Worm (Caenorhabditis elegans) whole organism, young adult: ENCODE results near the gene C07G1.15.

Experiments used
- ceh-79 ChIP-seq: sonication (generic microtip); optimal IDR thresholded peaks from 2 replicates; lab custom pipeline; 2017; ENCODE audit warnings: mild to moderate bottlenecking, missing genetic modification characterization, missing compliant biosample characterization
- ets-4 ChIP-seq: fragments of 200-800 bp; sonication (Bioruptor generic); optimal IDR thresholded peaks from 2 replicates; lab custom pipeline; 2018; ENCODE audit warnings: mild to moderate bottlenecking, missing genetic modification characterization, missing compliant biosample characterization
- lag-1 ChIP-seq: fragments of 200-800 bp; sonication (Bioruptor generic); IDR thresholded peaks from 2 replicates; pipeline ENCODE4 v1.3.6; 2022; ENCODE audit warnings: missing genetic modification reagents, missing genetic modification characterization, missing compliant biosample characterization
- unc-62 ChIP-seq: fragments of 150-350 bp; optimal IDR thresholded peaks from 2 replicates; lab custom pipeline; 2014; ENCODE audit warnings: missing biosample characterization, missing genetic modification reagents, missing genetic modification characterization

ce11 chrIV:8146283-8146682, 23.5 kb upstream of the C07G1.15 start:
- TF ChIP-seq ceh-79 (tag; lab: Kevin White, UChicago) = no peak
- no peak for TF ChIP-seq unc-62 (GFP tag; lab: Kevin White, UChicago)
- TF ChIP-seq ets-4 = no peak
- TF ChIP-seq lag-1 (GFP tag; lab: Robert Waterston, UW) = no peak
